Worm (Caenorhabditis elegans): ENCODE data around the gene str-92.

DNA sequence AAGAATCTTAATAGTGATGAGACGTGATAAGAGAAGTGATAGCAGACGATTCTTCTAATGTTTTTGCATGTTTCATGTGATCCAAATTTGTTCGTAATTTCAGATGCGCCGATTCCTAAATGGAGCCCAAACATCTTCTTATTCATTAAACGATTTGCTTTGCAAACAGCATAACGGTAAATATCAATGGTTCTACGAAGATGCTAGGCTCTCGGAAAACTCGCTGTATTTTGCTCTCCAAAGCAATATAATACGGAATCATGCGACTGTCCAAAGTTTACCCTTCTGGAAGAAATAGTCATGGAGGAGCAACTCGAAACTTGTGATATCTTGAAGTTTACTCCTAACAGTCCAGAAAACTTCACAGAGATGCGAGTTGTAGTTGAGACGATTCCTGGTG, 29.4 kb upstream of the str-92 start, which contains the start of gene W06D12.6:
- TF ChIP-seq him-1 (tag; optimal IDR thresholded peaks at IDR 0.05) (no peak), dao-5 (tag; optimal IDR thresholded peaks at IDR 0.05) (no peak)

All from whole organism, L4/young adult.